Worm (Caenorhabditis elegans): Measurements from ENCODE around the gene T23B12.11.

T23B12.11 gene

DNA sequence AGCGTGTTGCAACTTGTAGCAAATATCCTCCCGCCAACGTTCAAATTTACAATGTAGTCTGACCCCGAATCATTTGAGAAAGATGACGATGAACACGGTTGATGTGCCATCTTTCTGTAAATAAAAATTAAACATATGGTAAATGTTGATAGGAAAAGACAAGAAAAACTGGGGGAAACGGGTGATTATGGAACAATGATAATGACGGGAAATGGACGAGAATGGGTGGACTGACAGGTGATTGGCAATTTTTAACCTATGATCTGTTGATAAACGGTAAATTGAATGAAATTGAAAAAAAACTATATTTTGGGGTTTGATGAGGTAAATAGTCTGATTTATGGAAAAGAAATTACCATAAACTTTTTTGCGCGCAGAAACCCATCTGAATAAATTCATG is 5.1 kb downstream of the T23B12.11 start, which contains the start of gene T23B12.6:
Gene T23B12.6, minus strand, starts transcription at position 114 of the 400 bp plus-strand sequence.
- TF ChIP-seq nhr-28 (tag; optimal IDR thresholded peaks at IDR 0.05) (no peak), sea-2 (GFP tag; optimal IDR thresholded peaks at IDR 0.05) (no peak), nhr-77 (tag; optimal IDR thresholded peaks at IDR 0.05) (no peak), egl-27 (tag; optimal IDR thresholded peaks at IDR 0.05) (no peak), elt-2 (tag; optimal IDR thresholded peaks at IDR 0.05) (peak; percentile 74), mdl-1 (tag; optimal IDR thresholded peaks at IDR 0.05) (no peak), pha-4 (tag; optimal IDR thresholded peaks at IDR 0.05) (peak; percentile 36), pqm-1 (tag; optimal IDR thresholded peaks at IDR 0.05) (peak; percentile 41), egl-5 (tag; optimal IDR thresholded peaks at IDR 0.05) (no peak), tbx-2 (tag; optimal IDR thresholded peaks at IDR 0.05) (no peak), unc-39 (tag; optimal IDR thresholded peaks at IDR 0.05) (no peak), zag-1 (tag; optimal IDR thresholded peaks at IDR 0.05) (no peak), ceh-16 (tag; optimal IDR thresholded peaks at IDR 0.05) (no peak), nhr-43 (tag; optimal IDR thresholded peaks at IDR 0.05; ENCODE audit: poor library complexity, severe bottlenecking) (no peak), R02D3.7 (tag; optimal IDR thresholded peaks at IDR 0.05) (no peak), ceh-9 (tag; optimal IDR thresholded peaks at IDR 0.05) (no peak), nhr-76 (tag; optimal IDR thresholded peaks at IDR 0.05) (no peak), eor-1 (tag; optimal IDR thresholded peaks at IDR 0.05) (no peak), daf-12 (tag; optimal IDR thresholded peaks at IDR 0.05) (no peak), fkh-10 (GFP tag; optimal IDR thresholded peaks at IDR 0.05) (no peak)

DNA sequence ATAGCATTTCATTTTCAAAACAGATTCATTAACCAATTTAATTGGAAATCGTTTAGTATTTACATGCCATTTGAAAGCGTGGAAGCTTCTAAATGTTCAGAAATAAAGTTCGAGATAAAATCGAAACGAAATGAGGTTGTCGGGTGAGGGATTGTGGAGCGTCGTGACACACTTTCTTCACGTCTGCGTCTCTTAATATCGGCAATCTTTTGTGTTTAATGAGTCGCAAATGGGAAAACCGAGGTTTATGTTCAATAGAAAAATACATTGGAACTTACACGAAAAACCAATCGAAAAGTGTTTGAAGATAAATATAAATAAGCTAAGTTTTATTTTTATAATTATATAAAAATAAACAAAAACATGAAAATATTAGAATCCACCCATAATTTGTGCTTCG is 5.6 kb downstream of the T23B12.11 start:
- TF ChIP-seq nhr-11 (tag; optimal IDR thresholded peaks at IDR 0.05), result no peak
- peak; percentile 5 for TF ChIP-seq nfya-1 (tag; optimal IDR thresholded peaks at IDR 0.05; ENCODE audit: insufficient read depth)
- TF ChIP-seq zag-1 (tag; optimal IDR thresholded peaks at IDR 0.05), result no peak
- no peak for TF ChIP-seq lsy-12 (tag; optimal IDR thresholded peaks at IDR 0.05)
- TF ChIP-seq fos-1 (tag; optimal IDR thresholded peaks at IDR 0.05), result no peak
- TF ChIP-seq skn-1 (tag; optimal IDR thresholded peaks at IDR 0.05), result no peak
- TF ChIP-seq nhr-43 (tag; optimal IDR thresholded peaks at IDR 0.05; ENCODE audit: poor library complexity, severe bottlenecking), result no peak
- no peak for TF ChIP-seq ama-1 (optimal IDR thresholded peaks at IDR 0.05)
- no peak for TF ChIP-seq fkh-10 (GFP tag; optimal IDR thresholded peaks at IDR 0.05)
- no peak for TF ChIP-seq ztf-4 (tag; optimal IDR thresholded peaks at IDR 0.05)
- TF ChIP-seq lin-39 (tag; optimal IDR thresholded peaks at IDR 0.05), result no peak
- no peak for TF ChIP-seq nhr-77 (tag; optimal IDR thresholded peaks at IDR 0.05)
- TF ChIP-seq snpc-4 (tag; optimal IDR thresholded peaks at IDR 0.05), result peak; percentile 0
- TF ChIP-seq elt-2 (tag; optimal IDR thresholded peaks at IDR 0.05), result no peak
- TF ChIP-seq tbx-2 (tag; optimal IDR thresholded peaks at IDR 0.05), result no peak
- no peak for TF ChIP-seq sea-2 (GFP tag; optimal IDR thresholded peaks at IDR 0.05)
- TF ChIP-seq nhr-25 (tag; optimal IDR thresholded peaks at IDR 0.05), result peak; percentile 40
- TF ChIP-seq ceh-82 (tag; optimal IDR thresholded peaks at IDR 0.05), result no peak
- TF ChIP-seq R02D3.7 (tag; optimal IDR thresholded peaks at IDR 0.05), result no peak
- TF ChIP-seq nhr-76 (tag; optimal IDR thresholded peaks at IDR 0.05), result no peak
- TF ChIP-seq ztf-11 (tag; optimal IDR thresholded peaks at IDR 0.05), result no peak
- no peak for TF ChIP-seq lin-15B (tag; optimal IDR thresholded peaks at IDR 0.05)
- no peak for TF ChIP-seq ZK546.5 (tag; optimal IDR thresholded peaks at IDR 0.05)
- TF ChIP-seq nhr-23 (tag; optimal IDR thresholded peaks at IDR 0.05), result peak; percentile 65
- TF ChIP-seq nhr-67 (tag; optimal IDR thresholded peaks at IDR 0.05), result no peak
- no peak for TF ChIP-seq jun-1 (tag; optimal IDR thresholded peaks at IDR 0.05)
- no peak for TF ChIP-seq daf-12 (tag; optimal IDR thresholded peaks at IDR 0.05)
- peak; percentile 91 for TF ChIP-seq egl-5 (tag; optimal IDR thresholded peaks at IDR 0.05)
- peak; percentile 25 for TF ChIP-seq pha-4 (tag; optimal IDR thresholded peaks at IDR 0.05)
- no peak for TF ChIP-seq nhr-12 (tag; optimal IDR thresholded peaks at IDR 0.05)

DNA sequence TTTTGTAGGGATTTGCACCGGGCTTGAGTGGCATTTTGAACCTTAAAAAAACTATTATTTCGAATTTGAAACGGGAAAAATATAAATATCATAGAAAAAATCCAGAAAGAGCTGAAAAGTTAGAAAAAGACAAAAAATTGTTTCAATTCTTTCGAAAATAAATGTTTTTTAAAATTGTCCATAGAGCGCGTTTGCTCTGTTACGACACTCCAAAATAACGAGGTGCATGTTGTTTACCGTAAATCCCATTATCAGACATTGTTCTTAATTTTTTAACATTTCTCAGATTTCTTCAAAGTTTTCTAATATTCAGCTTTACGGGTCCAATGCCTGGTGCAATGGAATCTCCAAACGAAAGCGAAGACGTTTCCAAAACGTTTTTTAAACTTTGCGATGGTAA is 6.9 kb downstream of the T23B12.11 start, which contains the start of the genes dnj-22 and natc-1:
Gene dnj-22, minus strand, starts transcription at position 47 of the 400 bp plus-strand sequence.
Gene natc-1, plus strand, starts transcription at position 286 of the 400 bp plus-strand sequence.
- TF ChIP-seq nhr-43 (tag; optimal IDR thresholded peaks at IDR 0.05; ENCODE audit: poor library complexity, severe bottlenecking) (peak; percentile 3), nfya-1 (tag; optimal IDR thresholded peaks at IDR 0.05; ENCODE audit: insufficient read depth) (peak; percentile 82), skn-1 (tag; optimal IDR thresholded peaks at IDR 0.05) (no peak), hmg-11 (tag; optimal IDR thresholded peaks at IDR 0.05) (peak; percentile 19), nhr-23 (tag; optimal IDR thresholded peaks at IDR 0.05) (peak; percentile 95), ceh-82 (tag; optimal IDR thresholded peaks at IDR 0.05) (peak; percentile 45), nhr-25 (tag; optimal IDR thresholded peaks at IDR 0.05) (peak; percentile 62), jun-1 (tag; optimal IDR thresholded peaks at IDR 0.05) (no peak), fkh-10 (GFP tag; optimal IDR thresholded peaks at IDR 0.05) (peak; percentile 54), nhr-28 (tag; optimal IDR thresholded peaks at IDR 0.05) (no peak), egl-5 (tag; optimal IDR thresholded peaks at IDR 0.05) (peak; percentile 74), nhr-77 (tag; optimal IDR thresholded peaks at IDR 0.05) (no peak), pha-4 (tag; optimal IDR thresholded peaks at IDR 0.05) (peak; percentile 97), pqm-1 (tag; optimal IDR thresholded peaks at IDR 0.05) (peak; percentile 53), lin-15B (tag; optimal IDR thresholded peaks at IDR 0.05) (peak; percentile 91), R02D3.7 (tag; optimal IDR thresholded peaks at IDR 0.05) (peak; percentile 92), lsy-12 (tag; optimal IDR thresholded peaks at IDR 0.05) (no peak), elt-1 (tag; optimal IDR thresholded peaks at IDR 0.05) (no peak), tbx-2 (tag; optimal IDR thresholded peaks at IDR 0.05) (no peak), lin-39 (tag; optimal IDR thresholded peaks at IDR 0.05) (peak; percentile 73), snpc-4 (tag; optimal IDR thresholded peaks at IDR 0.05) (peak; percentile 92), ama-1 (optimal IDR thresholded peaks at IDR 0.05) (no peak), aly-2 (tag; optimal IDR thresholded peaks at IDR 0.05) (no peak), ceh-28 (tag; optimal IDR thresholded peaks at IDR 0.05) (peak; percentile 15), elt-2 (tag; optimal IDR thresholded peaks at IDR 0.05) (peak; percentile 12), nhr-11 (tag; optimal IDR thresholded peaks at IDR 0.05) (no peak)

Measured in whole organism, L3 larva.